Fruit fly (Drosophila melanogaster) whole organism, pupa: Measurements from ENCODE around the gene CG17154.

ENCODE experiments used
- CG10348 ChIP-seq: fragments of 200-800 bp; sonication (Bioruptor generic); IDR thresholded peaks from 2 replicates; pipeline ENCODE4 v1.3.6; 2022; ENCODE audit warnings: missing biosample characterization, missing genetic modification characterization
- CG12605 ChIP-seq: fragments of 200-800 bp; sonication (Bioruptor generic); IDR thresholded peaks from 2 replicates; pipeline ENCODE4 v1.3.6; 2022; ENCODE audit warnings: missing biosample characterization, missing genetic modification characterization
- CG13204 ChIP-seq: fragments of 200-800 bp; sonication (Bioruptor generic); optimal IDR thresholded peaks from 2 replicates; lab custom pipeline; 2018; ENCODE audit warnings: missing biosample characterization, mild to moderate bottlenecking, missing genetic modification characterization, moderate library complexity
- CG14655 ChIP-seq: fragments of 200-800 bp; sonication (Bioruptor generic); optimal IDR thresholded peaks from 3 replicates; lab custom pipeline; 2017; ENCODE audit warnings: mild to moderate bottlenecking, missing biosample characterization, missing genetic modification reagents, missing genetic modification characterization
- CG15710 ChIP-seq: fragments of 200-800 bp; sonication (Bioruptor generic); optimal IDR thresholded peaks from 2 replicates; lab custom pipeline; 2018; ENCODE audit warnings: missing biosample characterization, mild to moderate bottlenecking, missing genetic modification characterization, moderate library complexity
- CG17806 ChIP-seq: fragments of 200-800 bp; sonication (Bioruptor generic); optimal IDR thresholded peaks from 2 replicates; lab custom pipeline; 2018; ENCODE audit warnings: missing biosample characterization, mild to moderate bottlenecking, missing genetic modification characterization, moderate library complexity
- CG32121 ChIP-seq: fragments of 200-800 bp; sonication (Bioruptor generic); IDR thresholded peaks from 2 replicates; pipeline ENCODE4 v1.3.6; 2022; ENCODE audit warnings: missing biosample characterization, missing genetic modification characterization
- CG34367 ChIP-seq: fragments of 200-800 bp; sonication (Bioruptor generic); optimal IDR thresholded peaks from 2 replicates; lab custom pipeline; 2018; ENCODE audit warnings: missing biosample characterization, mild to moderate bottlenecking, missing genetic modification characterization
- CG4496 ChIP-seq: fragments of 200-800 bp; sonication (Bioruptor generic); IDR thresholded peaks from 3 replicates; pipeline ENCODE4 v1.3.6; 2022; ENCODE audit warnings: missing biosample characterization, missing genetic modification characterization
- CG8159 ChIP-seq: fragments of 200-800 bp; sonication (Bioruptor generic); optimal IDR thresholded peaks from 3 replicates; lab custom pipeline; 2018; ENCODE audit warnings: missing biosample characterization, mild to moderate bottlenecking, missing genetic modification characterization, moderate library complexity
- CG8301 ChIP-seq: fragments of 200-800 bp; sonication (Bioruptor generic); optimal IDR thresholded peaks from 2 replicates; lab custom pipeline; 2018; ENCODE audit warnings: missing biosample characterization, mild to moderate bottlenecking, missing genetic modification characterization
- CG9948 ChIP-seq: fragments of 200-800 bp; sonication (Bioruptor generic); optimal IDR thresholded peaks from 2 replicates; lab custom pipeline; 2018; ENCODE audit warnings: missing biosample characterization, mild to moderate bottlenecking, missing genetic modification characterization, moderate library complexity
- D1 ChIP-seq: fragments of 200-800 bp; sonication (Bioruptor generic); optimal IDR thresholded peaks from 2 replicates; lab custom pipeline; 2018; ENCODE audit warnings: missing biosample characterization, mild to moderate bottlenecking, missing genetic modification characterization, moderate library complexity
- EcR ChIP-seq: fragments of 200-800 bp; sonication (Bioruptor generic); optimal IDR thresholded peaks from 3 replicates; lab custom pipeline; 2019; ENCODE audit warnings: missing biosample characterization, missing genetic modification characterization, mild to moderate bottlenecking, moderate library complexity, missing genetic modification reagents
- Ets98B ChIP-seq: fragments of 200-800 bp; sonication (Bioruptor generic); IDR thresholded peaks from 2 replicates; pipeline ENCODE4 v1.3.6; 2022; ENCODE audit warnings: missing biosample characterization, missing genetic modification characterization
- Pif1A ChIP-seq: fragments of 200-800 bp; sonication (Bioruptor generic); optimal IDR thresholded peaks from 3 replicates; lab custom pipeline; 2016; ENCODE audit warnings: missing biosample characterization, missing genetic modification characterization
- Pif1B ChIP-seq: fragments of 200-800 bp; sonication (Bioruptor generic); optimal IDR thresholded peaks from 3 replicates; lab custom pipeline; 2016; ENCODE audit warnings: missing biosample characterization, missing genetic modification characterization
- Snoo ChIP-seq: fragments of 200-800 bp; sonication (Bioruptor generic); optimal IDR thresholded peaks from 3 replicates; lab custom pipeline; 2017; ENCODE audit warnings: missing biosample characterization, mild to moderate bottlenecking, missing genetic modification characterization, inconsistent platforms
- fd96Ca ChIP-seq: fragments of 200-800 bp; sonication (Bioruptor generic); IDR thresholded peaks from 3 replicates; pipeline ENCODE4 v1.3.6; 2022; ENCODE audit warnings: missing biosample characterization, missing genetic modification characterization
- gl ChIP-seq: fragments of 200-800 bp; sonication (Bioruptor generic); optimal IDR thresholded peaks from 2 replicates; lab custom pipeline; 2018; ENCODE audit warnings: missing biosample characterization, mild to moderate bottlenecking, missing genetic modification characterization
- rn ChIP-seq: fragments of 200-800 bp; sonication (Bioruptor generic); IDR thresholded peaks from 2 replicates; pipeline ENCODE4 v1.3.6; 2022; ENCODE audit warnings: missing biosample characterization, missing genetic modification characterization

CG17154 gene

dm6 chr3L:12113589-12113988, 25.2 kb downstream of the CG17154 start:
- TF ChIP-seq gl (tag; lab: Kevin White, UChicago) (no peak), D1 (no peak), CG34367 (tag; lab: Kevin White, UChicago) (peak; percentile 51), CG8159 (tag; lab: Kevin White, UChicago) (peak; percentile 57), CG9948 (tag; lab: Kevin White, UChicago) (peak; percentile 54), Ets98B (no peak), CG17806 (tag; lab: Kevin White, UChicago) (peak; percentile 56), CG15710 (tag; lab: Kevin White, UChicago) (peak; percentile 44), rn (GFP tag; lab: Robert Waterston, UW) (no peak), Pif1B (GFP tag; lab: Kevin White, UChicago) (no peak), CG12605 (GFP tag; lab: Robert Waterston, UW) (no peak), EcR (GFP tag; lab: Kevin White, UChicago) (no peak), Snoo (tag; lab: Kevin White, UChicago) (no peak)
- TF ChIP-seq, all 21 proteins: peak for 5

dm6 chr3L:12114188-12114587, 25.8 kb downstream of the CG17154 start:
- TF ChIP-seq CG17806 (tag; lab: Kevin White, UChicago) (peak; percentile 90), gl (tag; lab: Kevin White, UChicago) (peak; percentile 63), EcR (GFP tag; lab: Kevin White, UChicago) (peak; percentile 74), rn (GFP tag; lab: Robert Waterston, UW) (peak; percentile 76), fd96Ca (GFP tag; lab: Robert Waterston, UW) (peak; percentile 69; the same call in 2 of the 3 replicates), CG14655 (GFP tag; lab: Kevin White, UChicago) (peak; percentile 83), Snoo (tag; lab: Kevin White, UChicago) (peak; percentile 76), CG4496 (GFP tag; lab: Robert Waterston, UW) (peak; percentile 82), Pif1B (GFP tag; lab: Kevin White, UChicago) (peak; percentile 88), CG8159 (tag; lab: Kevin White, UChicago) (peak; percentile 92), CG12605 (GFP tag; lab: Robert Waterston, UW) (peak; percentile 84), CG8301 (tag; lab: Kevin White, UChicago) (peak; percentile 80), Ets98B (peak; percentile 85), D1 (peak; percentile 70), Pif1A (GFP tag; lab: Kevin White, UChicago) (peak; percentile 88), CG13204 (GFP tag; lab: Kevin White, UChicago) (no peak), CG9948 (tag; lab: Kevin White, UChicago) (peak; percentile 79), CG10348 (no peak), CG34367 (tag; lab: Kevin White, UChicago) (peak; percentile 67), CG15710 (tag; lab: Kevin White, UChicago) (peak; percentile 83), CG32121 (GFP tag; lab: Robert Waterston, UW) (peak; percentile 74)

- TF ChIP-seq CG32121 (GFP tag; lab: Robert Waterston, UW), result no peak
- peak; percentile 87 for TF ChIP-seq CG15710 (tag; lab: Kevin White, UChicago)
- peak; percentile 82; the same call in 2 of the 3 replicates for TF ChIP-seq fd96Ca (GFP tag; lab: Robert Waterston, UW)
- TF ChIP-seq CG8159 (tag; lab: Kevin White, UChicago), result peak; percentile 86
- TF ChIP-seq CG10348, result no peak
- TF ChIP-seq CG14655 (GFP tag; lab: Kevin White, UChicago), result peak; percentile 93
- TF ChIP-seq CG17806 (tag; lab: Kevin White, UChicago), result peak; percentile 91
- TF ChIP-seq CG8301 (tag; lab: Kevin White, UChicago), result peak; percentile 92
- peak; percentile 5; the same call in 1 of the 2 replicates for TF ChIP-seq rn (GFP tag; lab: Robert Waterston, UW)
- TF ChIP-seq gl (tag; lab: Kevin White, UChicago), result peak; percentile 83
- TF ChIP-seq CG34367 (tag; lab: Kevin White, UChicago), result peak; percentile 88
- peak; percentile 91 for TF ChIP-seq Pif1B (GFP tag; lab: Kevin White, UChicago)
- peak; percentile 87 for TF ChIP-seq Snoo (tag; lab: Kevin White, UChicago)
- peak; percentile 74 for TF ChIP-seq CG12605 (GFP tag; lab: Robert Waterston, UW)
- TF ChIP-seq CG4496 (GFP tag; lab: Robert Waterston, UW), result peak; percentile 83
- no peak for TF ChIP-seq EcR (GFP tag; lab: Kevin White, UChicago)
- no peak for TF ChIP-seq CG13204 (GFP tag; lab: Kevin White, UChicago)
- TF ChIP-seq Ets98B, result peak; percentile 65
- TF ChIP-seq Pif1A (GFP tag; lab: Kevin White, UChicago), result peak; percentile 89
- TF ChIP-seq CG9948 (tag; lab: Kevin White, UChicago), result peak; percentile 87
- peak; percentile 62 for TF ChIP-seq D1
Observed at dm6 chr3L:12115103-12115502, 26.7 kb downstream of the CG17154 start.

- TF ChIP-seq CG9948 (tag; lab: Kevin White, UChicago) (no peak), CG14655 (GFP tag; lab: Kevin White, UChicago) (no peak), Snoo (tag; lab: Kevin White, UChicago) (no peak), CG32121 (GFP tag; lab: Robert Waterston, UW) (no peak), Pif1B (GFP tag; lab: Kevin White, UChicago) (no peak), CG8301 (tag; lab: Kevin White, UChicago) (no peak), CG15710 (tag; lab: Kevin White, UChicago) (no peak), gl (tag; lab: Kevin White, UChicago) (no peak), CG10348 (no peak)
Observed at dm6 chr3L:12115966-12116735, 27.7 kb downstream of the CG17154 start, which contains the start of gene vers. Gene vers, plus strand, starts transcription at chr3L:12116101.

dm6 chr3L:12118156-12118555, 29.7 kb downstream of the CG17154 start, which contains the start of gene ssp:
Gene ssp, plus strand, starts transcription at chr3L:12118257.
- TF ChIP-seq Ets98B (no peak), CG15710 (tag; lab: Kevin White, UChicago) (no peak)
